Worm (Caenorhabditis elegans): Measurements from ENCODE around the gene F28B4.1.

The F28B4.1 gene

ce11 chrX:3245812-3246211 lies 40.9 kb downstream of the F28B4.1 start, which contains the start of gene F40F4.7 (continued):
- TF ChIP-seq pha-4 (GFP tag; IDR thresholded peaks at IDR 0.05) (no peak), pha-4 (tag; optimal IDR thresholded peaks at IDR 0.05) (peak; percentile 90), F37D6.2 (tag; optimal IDR thresholded peaks at IDR 0.05) (no peak), hmg-1.1 (GFP tag; IDR thresholded peaks at IDR 0.05) (peak; percentile 47), lin-1 (GFP tag; IDR thresholded peaks at IDR 0.05) (no peak), nhr-28 (tag; optimal IDR thresholded peaks at IDR 0.05) (peak; percentile 83), rbr-2 (tag; optimal IDR thresholded peaks at IDR 0.05) (peak; percentile 44), snpc-4 (tag; optimal IDR thresholded peaks at IDR 0.05) (no peak), dve-1 (tag; optimal IDR thresholded peaks at IDR 0.05; ENCODE audit: insufficient read depth) (peak; percentile 80), ZK546.5 (tag; optimal IDR thresholded peaks at IDR 0.05) (no peak), cey-2 (tag; optimal IDR thresholded peaks at IDR 0.05; ENCODE audit: borderline replicate concordance, insufficient read depth) (no peak), ztf-11 (tag; optimal IDR thresholded peaks at IDR 0.05) (no peak), snpc-1.2 (GFP tag; IDR thresholded peaks at IDR 0.05) (no peak), sdz-12 (GFP tag; optimal IDR thresholded peaks at IDR 0.05) (no peak), dmd-9 (GFP tag; IDR thresholded peaks at IDR 0.05) (no peak), lir-3 (tag; optimal IDR thresholded peaks at IDR 0.05) (no peak), madf-5 (GFP tag; IDR thresholded peaks at IDR 0.05) (no peak), fos-1 (tag; optimal IDR thresholded peaks at IDR 0.05) (no peak), dpl-1 (GFP tag; optimal IDR thresholded peaks at IDR 0.05) (peak; percentile 56), pqm-1 (tag; optimal IDR thresholded peaks at IDR 0.05) (peak; percentile 11), daf-16 (GFP tag; optimal IDR thresholded peaks at IDR 0.05) (peak in 1 of 2 experiments; percentile 44), daf-16 (tag; optimal IDR thresholded peaks at IDR 0.05) (peak; percentile 47), lin-13 (GFP tag; optimal IDR thresholded peaks at IDR 0.05) (peak; percentile 37), unc-39 (tag; optimal IDR thresholded peaks at IDR 0.05) (no peak), mes-2 (tag; optimal IDR thresholded peaks at IDR 0.05; ENCODE audit: poor library complexity, severe bottlenecking) (peak; percentile 69), hif-1 (tag; optimal IDR thresholded peaks at IDR 0.05) (peak in 1 of 2 experiments; percentile 50), ceh-20 (GFP tag; IDR thresholded peaks at IDR 0.05) (peak; percentile 55; the same call in 1 of the 2 replicates), nhr-77 (tag; optimal IDR thresholded peaks at IDR 0.05) (peak; percentile 57), hlh-11 (tag; optimal IDR thresholded peaks at IDR 0.05) (peak; percentile 90), spr-1 (tag; optimal IDR thresholded peaks at IDR 0.05) (no peak), nhr-237 (tag; optimal IDR thresholded peaks at IDR 0.05) (no peak), fkh-10 (GFP tag; optimal IDR thresholded peaks at IDR 0.05) (no peak), arid-1 (GFP tag; conservative IDR thresholded peaks at IDR 0.05) (peak; percentile 55; the same call in 1 of the 2 replicates), mdt-29 (GFP tag; IDR thresholded peaks at IDR 0.05) (no peak), F26F4.8 (GFP tag; conservative IDR thresholded peaks at IDR 0.05) (no peak), ceh-82 (tag; optimal IDR thresholded peaks at IDR 0.05) (no peak), hlh-30 (tag; optimal IDR thresholded peaks at IDR 0.05; ENCODE audit: insufficient read depth) (peak; percentile 99), tag-97 (GFP tag; IDR thresholded peaks at IDR 0.05) (no peak), mdl-1 (tag; optimal IDR thresholded peaks at IDR 0.05) (peak; percentile 66 to 91), Y5F2A.4 (GFP tag; optimal IDR thresholded peaks at IDR 0.05) (no peak), tra-1 (GFP tag; IDR thresholded peaks at IDR 0.05) (no peak), nhr-11 (tag; optimal IDR thresholded peaks at IDR 0.05) (peak; percentile 59), nhr-48 (tag; optimal IDR thresholded peaks at IDR 0.05) (peak; percentile 21)

- TF ChIP-seq Y105C5A.15 (GFP tag; IDR thresholded peaks at IDR 0.05) (no peak), D1046.2 (GFP tag; IDR thresholded peaks at IDR 0.05) (0 out of 2 replicates have a peak, but pooled peaks have one; percentile 60), set-16 (GFP tag; IDR thresholded peaks at IDR 0.05) (peak; percentile 65), nhr-11 (tag; optimal IDR thresholded peaks at IDR 0.05) (no peak), nhr-41 (GFP tag; IDR thresholded peaks at IDR 0.05) (no peak), nhr-6 (tag; optimal IDR thresholded peaks at IDR 0.05) (no peak), nhr-25 (tag; optimal IDR thresholded peaks at IDR 0.05; ENCODE audit: borderline replicate concordance, insufficient read depth) (no peak), php-3 (GFP tag; IDR thresholded peaks at IDR 0.05) (no peak), sdz-12 (GFP tag; optimal IDR thresholded peaks at IDR 0.05) (no peak), ZK546.5 (tag; optimal IDR thresholded peaks at IDR 0.05) (no peak), lin-15B (tag; optimal IDR thresholded peaks at IDR 0.05) (no peak), F10B5.3 (tag; optimal IDR thresholded peaks at IDR 0.05) (no peak), zip-2 (tag; optimal IDR thresholded peaks at IDR 0.05) (no peak)
Observed at ce11 chrX:3247768-3248167, 42.9 kb downstream of the F28B4.1 start.
